Fruit fly (Drosophila melanogaster): ENCODE data around the gene Sfxn1-3.

Sfxn1-3 gene

dm6 chr3R:4428585-4429464 lies 50.4 kb downstream of the Sfxn1-3 start, which contains the start of gene srl (continued):
- no peak for TF ChIP-seq CG4328 (GFP tag; optimal IDR thresholded peaks at IDR 0.05)
- TF ChIP-seq CG6689 (GFP tag; IDR thresholded peaks at IDR 0.05), result no peak
- no peak for TF ChIP-seq CG1529 (GFP tag; optimal IDR thresholded peaks at IDR 0.05)
- TF ChIP-seq CG15269 (tag; optimal IDR thresholded peaks at IDR 0.05), result no peak
- no peak for TF ChIP-seq CG14014 (GFP tag; IDR thresholded peaks at IDR 0.05)
- TF ChIP-seq CG7987 (GFP tag; optimal IDR thresholded peaks at IDR 0.05), result peak; percentile 86
- TF ChIP-seq bigmax (GFP tag; optimal IDR thresholded peaks at IDR 0.05), result peak; percentile 97
- TF ChIP-seq org-1 (GFP tag; optimal IDR thresholded peaks at IDR 0.05), result no peak
- no peak for TF ChIP-seq Usf (GFP tag; optimal IDR thresholded peaks at IDR 0.05)
- TF ChIP-seq Hr51 (GFP tag; optimal IDR thresholded peaks at IDR 0.05), result no peak
- peak; percentile 39; the same call in 2 of the 3 replicates for TF ChIP-seq Opbp (GFP tag; IDR thresholded peaks at IDR 0.05; ENCODE audit: partially characterized antibody)
- no peak for TF ChIP-seq NC2α (GFP tag; optimal IDR thresholded peaks at IDR 0.05)
- TF ChIP-seq CG10462 (GFP tag; optimal IDR thresholded peaks at IDR 0.05), result no peak
- no peak for TF ChIP-seq Lim3 (GFP tag; IDR thresholded peaks at IDR 0.05)
- TF ChIP-seq hb (GFP tag; IDR thresholded peaks at IDR 0.05; ENCODE audit: partially characterized antibody), result no peak
- no peak for TF ChIP-seq CG18619 (GFP tag; optimal IDR thresholded peaks at IDR 0.05)
- no peak for TF ChIP-seq CG13894 (tag; optimal IDR thresholded peaks at IDR 0.05)
- TF ChIP-seq fd3F (GFP tag; optimal IDR thresholded peaks at IDR 0.05), result no peak
- TF ChIP-seq unpg (GFP tag; optimal IDR thresholded peaks at IDR 0.05), result no peak
- TF ChIP-seq br (optimal IDR thresholded peaks at IDR 0.05), result no peak
- no peak for TF ChIP-seq Fer3 (tag; optimal IDR thresholded peaks at IDR 0.05)
- TF ChIP-seq kay (GFP tag; optimal IDR thresholded peaks at IDR 0.05), result no peak
- TF ChIP-seq Hr3 (GFP tag; optimal IDR thresholded peaks at IDR 0.05), result no peak
- no peak for TF ChIP-seq pho (GFP tag; optimal IDR thresholded peaks at IDR 0.05)
- TF ChIP-seq CG12236 (GFP tag; optimal IDR thresholded peaks at IDR 0.05), result no peak
- no peak for TF ChIP-seq Doc2 (GFP tag; IDR thresholded peaks at IDR 0.05)
- no peak for TF ChIP-seq CG11093 (GFP tag; IDR thresholded peaks at IDR 0.05)
- no peak for TF ChIP-seq ash1 (GFP tag; optimal IDR thresholded peaks at IDR 0.05)
- TF ChIP-seq Chrac-16 (GFP tag; optimal IDR thresholded peaks at IDR 0.05), result no peak
- no peak for TF ChIP-seq h (optimal IDR thresholded peaks at IDR 0.05)
- TF ChIP-seq tup (GFP tag; optimal IDR thresholded peaks at IDR 0.05), result no peak
- no peak for TF ChIP-seq CG12155 (GFP tag; optimal IDR thresholded peaks at IDR 0.05)
- TF ChIP-seq CG14667 (GFP tag; IDR thresholded peaks at IDR 0.05), result no peak
- TF ChIP-seq vfl (GFP tag; optimal IDR thresholded peaks at IDR 0.05), result no peak
- no peak for TF ChIP-seq CG18764 (GFP tag; optimal IDR thresholded peaks at IDR 0.05)
- TF ChIP-seq Dek (tag; optimal IDR thresholded peaks at IDR 0.05), result no peak
- no peak for TF ChIP-seq croc (GFP tag; conservative IDR thresholded peaks at IDR 0.05)
- TF ChIP-seq Nf-YB (GFP tag; optimal IDR thresholded peaks at IDR 0.05), result no peak
- TF ChIP-seq Nf-YA (GFP tag; IDR thresholded peaks at IDR 0.05), result no peak
- TF ChIP-seq slou (GFP tag; optimal IDR thresholded peaks at IDR 0.05), result no peak
- no peak for TF ChIP-seq CG10431 (GFP tag; optimal IDR thresholded peaks at IDR 0.05)
- TF ChIP-seq ttk (GFP tag; IDR thresholded peaks at IDR 0.05), result no peak
- no peak for TF ChIP-seq CG10565 (GFP tag; optimal IDR thresholded peaks at IDR 0.05)
- no peak for TF ChIP-seq hkb (optimal IDR thresholded peaks at IDR 0.05)
- TF ChIP-seq hkb (GFP tag; IDR thresholded peaks at IDR 0.05), result no peak
- TF ChIP-seq sna (GFP tag; IDR thresholded peaks at IDR 0.05; ENCODE audit: partially characterized antibody), result no peak
- peak; percentile 30 for TF ChIP-seq p53 (GFP tag; optimal IDR thresholded peaks at IDR 0.05)
- peak; percentile 69 for TF ChIP-seq CG15514 (GFP tag; optimal IDR thresholded peaks at IDR 0.05)
- no peak for TF ChIP-seq sens-2 (GFP tag; IDR thresholded peaks at IDR 0.05)
- no peak for TF ChIP-seq Hand (GFP tag; optimal IDR thresholded peaks at IDR 0.05)
- TF ChIP-seq emc (GFP tag; optimal IDR thresholded peaks at IDR 0.05), result no peak
